Fruit fly (Drosophila melanogaster) whole organism, wandering third instar larva: ENCODE measurements around the gene CG42781.

Experiments used
- Abd-B ChIP-seq: fragments of >200 bp; optimal IDR thresholded peaks from 2 replicates; lab custom pipeline; 2017; ENCODE audit warnings: missing biosample characterization, missing genetic modification characterization
- CG32264 ChIP-seq: fragments of 200-800 bp; sonication (Bioruptor generic); optimal IDR thresholded peaks from 2 replicates; lab custom pipeline; 2016; ENCODE audit warnings: missing biosample characterization, missing genetic modification characterization
- CrebA ChIP-seq: fragments of 200-800 bp; sonication (Bioruptor generic); optimal IDR thresholded peaks from 2 replicates; lab custom pipeline; 2016; ENCODE audit warnings: missing biosample characterization, mild to moderate bottlenecking, missing genetic modification characterization, borderline replicate concordance
- Dfd ChIP-seq: fragments of >200 bp; optimal IDR thresholded peaks from 2 replicates; lab custom pipeline; 2017; ENCODE audit warnings: missing biosample characterization, missing genetic modification characterization
- Dif ChIP-seq: fragments of 200-275, 200-300 bp; sonication (Bioruptor generic); optimal IDR thresholded peaks from 2 replicates; lab custom pipeline; 2018; ENCODE audit warnings: missing biosample characterization, missing genetic modification characterization; ENCODE audit not compliant: partially characterized antibody
- GATAd ChIP-seq: sonication (Bioruptor generic); optimal IDR thresholded peaks from 2 replicates; lab custom pipeline; 2016; ENCODE audit warnings: missing biosample characterization, missing genetic modification characterization
- HLH106 ChIP-seq: fragments of 200-800 bp; optimal IDR thresholded peaks from 3 replicates; lab custom pipeline; 2019; ENCODE audit warnings: missing biosample characterization, mild to moderate bottlenecking, missing genetic modification characterization, moderate library complexity
- Hnf4 ChIP-seq: fragments of 200-800 bp; sonication (Bioruptor generic); optimal IDR thresholded peaks from 2 replicates; lab custom pipeline; 2016; ENCODE audit warnings: missing biosample characterization, mild to moderate bottlenecking, missing genetic modification characterization
- Hr78 ChIP-seq: fragments of >200 bp; optimal IDR thresholded peaks from 2 replicates; lab custom pipeline; 2017; ENCODE audit warnings: missing biosample characterization, missing genetic modification characterization
- Mio ChIP-seq: sonication (Bioruptor generic); optimal IDR thresholded peaks from 2 replicates; lab custom pipeline; 2016; ENCODE audit warnings: missing biosample characterization, missing genetic modification characterization
- Myc ChIP-seq: fragments of >200 bp; optimal IDR thresholded peaks from 2 replicates; lab custom pipeline; 2017
- N ChIP-seq: fragments of >200 bp; optimal IDR thresholded peaks from 2 replicates; lab custom pipeline; 2018; ENCODE audit warnings: missing biosample characterization, missing external identifiers, missing genetic modification characterization
- OdsH ChIP-seq: fragments of 200-800 bp; sonication (Bioruptor generic); optimal IDR thresholded peaks from 2 replicates; lab custom pipeline; 2016; ENCODE audit warnings: missing biosample characterization, mild to moderate bottlenecking, missing genetic modification characterization
- Rel ChIP-seq, 2 experiments: fragments of 200-800 bp; sonication (Bioruptor generic) in 1 of 2; optimal IDR thresholded peaks; 2 replicates in 1 of 2; 3 replicates in 1 of 2; lab custom pipeline; 2016 to 2019; ENCODE audit warnings: mild to moderate bottlenecking in 2 of 2, missing biosample characterization in 2 of 2, missing genetic modification characterization in 2 of 2, moderate library complexity in 1 of 2
- Sp1 ChIP-seq: fragments of 200-800 bp; sonication (Bioruptor generic); optimal IDR thresholded peaks from 3 replicates; lab custom pipeline; 2019; ENCODE audit warnings: missing biosample characterization, mild to moderate bottlenecking, missing genetic modification characterization, moderate library complexity
- Vsx2 ChIP-seq: fragments of 200-300, 225-300 bp; sonication (Bioruptor generic); optimal IDR thresholded peaks from 2 replicates; lab custom pipeline; 2018; ENCODE audit warnings: missing biosample characterization, missing genetic modification characterization; ENCODE audit not compliant: partially characterized antibody
- br ChIP-seq: fragments of 200-800 bp; sonication (Bioruptor generic); optimal IDR thresholded peaks from 2 replicates; lab custom pipeline; 2016; ENCODE audit warnings: missing biosample characterization, missing genetic modification characterization
- brk ChIP-seq: fragments of 200-800 bp; sonication (Bioruptor generic); optimal IDR thresholded peaks from 2 replicates; lab custom pipeline; 2016; ENCODE audit warnings: missing biosample characterization, mild to moderate bottlenecking, missing genetic modification characterization
- dmrt93B ChIP-seq: fragments of 200-800 bp; sonication (Bioruptor generic); optimal IDR thresholded peaks from 2 replicates; lab custom pipeline; 2018; ENCODE audit warnings: missing biosample characterization, mild to moderate bottlenecking, missing genetic modification characterization
- dsf ChIP-seq: sonication (Bioruptor generic); optimal IDR thresholded peaks from 2 replicates; lab custom pipeline; 2016; ENCODE audit warnings: missing biosample characterization, missing genetic modification characterization, borderline replicate concordance
- ey ChIP-seq: fragments of 200-800 bp; sonication (Bioruptor generic); optimal IDR thresholded peaks from 2 replicates; lab custom pipeline; 2016; ENCODE audit warnings: missing biosample characterization, missing genetic modification characterization
- foxo ChIP-seq, 2 experiments: fragments of 200-800 bp; sonication (Bioruptor generic); optimal IDR thresholded peaks; 2 replicates in 1 of 2; 3 replicates in 1 of 2; lab custom pipeline; 2016 to 2017; ENCODE audit warnings: missing biosample characterization in 2 of 2, missing genetic modification characterization in 2 of 2
- fru ChIP-seq: fragments of 200-800 bp; sonication (Bioruptor generic); optimal IDR thresholded peaks from 3 replicates; lab custom pipeline; 2016; ENCODE audit warnings: missing biosample characterization, mild to moderate bottlenecking, missing genetic modification characterization
- h ChIP-seq: fragments of 200-800 bp; sonication (Bioruptor generic); optimal IDR thresholded peaks from 3 replicates; lab custom pipeline; 2016; ENCODE audit warnings: missing biosample characterization, mild to moderate bottlenecking, missing genetic modification characterization
- jim ChIP-seq: fragments of 175-275, 200-325 bp; sonication (Bioruptor generic); optimal IDR thresholded peaks from 2 replicates; lab custom pipeline; 2016; ENCODE audit warnings: missing biosample characterization, mild to moderate bottlenecking, missing genetic modification characterization
- lola ChIP-seq: fragments of >200 bp; optimal IDR thresholded peaks from 2 replicates; lab custom pipeline; 2017; ENCODE audit warnings: missing biosample characterization, missing genetic modification characterization
- pan ChIP-seq: fragments of >200 bp; optimal IDR thresholded peaks from 2 replicates; lab custom pipeline; 2017
- psq ChIP-seq: fragments of 200-800 bp; sonication (Bioruptor generic); optimal IDR thresholded peaks from 3 replicates; lab custom pipeline; 2017; ENCODE audit warnings: missing biosample characterization, mild to moderate bottlenecking, missing genetic modification characterization, moderate library complexity
- sage ChIP-seq: fragments of 200-800 bp; sonication (Bioruptor generic); optimal IDR thresholded peaks from 2 replicates; lab custom pipeline; 2016; ENCODE audit warnings: missing biosample characterization, mild to moderate bottlenecking, missing genetic modification characterization
- sv ChIP-seq: fragments of 200-800 bp; sonication (Bioruptor generic); optimal IDR thresholded peaks from 3 replicates; lab custom pipeline; 2016; ENCODE audit warnings: missing biosample characterization, missing genetic modification characterization
- tai ChIP-seq: sonication (Bioruptor generic); optimal IDR thresholded peaks from 2 replicates; lab custom pipeline; 2016; ENCODE audit warnings: missing biosample characterization, missing genetic modification characterization
- usp ChIP-seq: fragments of >200 bp; optimal IDR thresholded peaks from 2 replicates; lab custom pipeline; 2017; ENCODE audit warnings: missing biosample characterization, missing genetic modification characterization
- woc ChIP-seq: sonication (Bioruptor generic); optimal IDR thresholded peaks from 2 replicates; lab custom pipeline; 2016; ENCODE audit warnings: missing biosample characterization, mild to moderate bottlenecking, missing genetic modification characterization

CG42781 gene

DNA sequence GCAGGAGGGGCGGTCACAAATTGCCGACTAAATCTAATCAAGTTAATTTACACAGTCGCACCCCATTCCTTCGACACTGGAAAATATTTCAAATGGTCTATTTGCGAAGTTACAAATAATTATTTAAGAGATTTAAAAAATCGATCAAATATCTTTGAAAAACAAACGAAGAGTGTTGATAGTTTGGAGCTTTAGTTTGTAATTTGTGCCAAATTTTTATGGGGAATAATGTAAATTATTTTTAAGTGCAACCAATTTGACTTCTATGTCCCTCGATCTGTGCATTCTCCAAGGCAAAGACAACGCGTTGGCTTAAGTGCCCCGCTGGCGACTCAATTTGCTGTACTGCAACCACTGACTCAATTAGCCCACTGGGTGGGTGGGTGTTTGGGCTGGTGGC is 35.1 kb upstream of the CG42781 start:
- no peak for TF ChIP-seq jim (GFP tag; lab: Kevin White, UChicago)
- TF ChIP-seq Mio (GFP tag; lab: Kevin White, UChicago), result no peak
- TF ChIP-seq sv (GFP tag; lab: Kevin White, UChicago), result no peak
- TF ChIP-seq OdsH (GFP tag; lab: Kevin White, UChicago), result no peak
- TF ChIP-seq psq (GFP tag; lab: Kevin White, UChicago), result no peak
- TF ChIP-seq dsf (GFP tag; lab: Kevin White, UChicago), result no peak
- no peak for TF ChIP-seq Hr78
- no peak for TF ChIP-seq CrebA (GFP tag; lab: Kevin White, UChicago)
- TF ChIP-seq foxo (GFP tag; optimal IDR thresholded peaks at IDR 0.05; lab: Kevin White, UChicago), result no peak
- TF ChIP-seq HLH106 (tag; lab: Kevin White, UChicago), result no peak
- TF ChIP-seq GATAd (GFP tag; lab: Kevin White, UChicago), result no peak
- no peak for TF ChIP-seq ey (GFP tag; lab: Kevin White, UChicago)
- no peak for TF ChIP-seq Myc (lab: Kevin White, UChicago)
- TF ChIP-seq Dfd, result no peak
- TF ChIP-seq dmrt93B (GFP tag; lab: Kevin White, UChicago), result no peak
- no peak for TF ChIP-seq Sp1 (GFP tag; lab: Kevin White, UChicago)
- TF ChIP-seq pan (lab: Kevin White, UChicago), result no peak
- no peak for TF ChIP-seq woc (GFP tag; lab: Kevin White, UChicago)
- no peak for TF ChIP-seq usp (GFP tag; lab: Kevin White, UChicago)

DNA sequence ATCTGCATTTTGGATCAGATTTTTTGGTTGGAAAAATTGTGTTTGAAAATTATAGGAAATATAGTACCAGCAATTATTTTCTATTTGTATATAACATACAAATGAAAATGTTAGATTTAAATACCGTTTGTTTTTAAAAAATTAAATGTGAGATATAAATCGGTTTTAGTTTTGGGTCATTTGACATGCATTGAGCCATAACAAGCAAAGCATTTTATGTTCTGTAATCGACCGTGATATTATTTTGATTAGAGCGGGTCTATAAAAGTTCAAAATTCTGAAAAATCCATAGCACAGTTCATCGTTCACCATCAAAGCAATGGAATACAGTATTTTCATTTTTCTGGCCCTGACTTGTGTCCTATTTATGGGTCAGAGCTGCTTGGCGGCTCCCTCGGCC is 34.2 kb upstream of the CG42781 start, which contains the start of gene CG34337:
Gene CG34337 (plus strand): TSS at position 301 of the 400 bp plus-strand sequence.
- no peak for TF ChIP-seq Hr78
- no peak for TF ChIP-seq Abd-B (GFP tag; lab: Kevin White, UChicago)
- TF ChIP-seq ey (GFP tag; lab: Kevin White, UChicago), result no peak
- TF ChIP-seq dmrt93B (GFP tag; lab: Kevin White, UChicago), result no peak
- no peak for TF ChIP-seq Rel (GFP tag; optimal IDR thresholded peaks at IDR 0.05; lab: Kevin White, UChicago)
- no peak for TF ChIP-seq Rel (tag; optimal IDR thresholded peaks at IDR 0.05; lab: Kevin White, UChicago)
- no peak for TF ChIP-seq tai
- TF ChIP-seq lola (GFP tag; lab: Kevin White, UChicago), result no peak
- TF ChIP-seq Dif (GFP tag; lab: Kevin White, UChicago), result no peak
- TF ChIP-seq CG32264 (GFP tag; lab: Kevin White, UChicago), result no peak
- no peak for TF ChIP-seq h
- no peak for TF ChIP-seq Sp1 (GFP tag; lab: Kevin White, UChicago)
- TF ChIP-seq br (GFP tag; lab: Kevin White, UChicago), result no peak
- no peak for TF ChIP-seq jim (GFP tag; lab: Kevin White, UChicago)

DNA sequence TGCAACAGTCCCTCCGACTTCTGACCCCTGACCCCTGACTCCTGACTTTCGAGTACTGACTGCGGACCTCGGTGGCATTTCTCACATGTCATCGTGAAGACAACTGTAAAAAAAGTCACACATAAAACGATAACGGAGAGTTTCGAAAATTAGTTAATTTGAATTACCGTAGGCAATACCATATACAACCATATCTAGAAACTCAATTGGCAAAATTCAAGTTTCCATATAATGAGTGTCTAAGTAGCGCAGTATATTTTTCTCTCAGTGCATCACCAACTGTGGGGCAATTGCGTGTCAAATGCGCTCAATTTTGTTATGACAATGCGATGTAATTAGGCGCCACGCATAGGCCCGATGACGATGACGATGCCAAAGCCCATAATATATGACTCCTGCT is 32.2 kb upstream of the CG42781 start:
- TF ChIP-seq Dfd (no peak), sage (GFP tag; lab: Kevin White, UChicago) (no peak), fru (no peak), dmrt93B (GFP tag; lab: Kevin White, UChicago) (no peak), Hnf4 (GFP tag; lab: Kevin White, UChicago) (no peak), CG32264 (GFP tag; lab: Kevin White, UChicago) (no peak), ey (GFP tag; lab: Kevin White, UChicago) (no peak), brk (no peak), Sp1 (GFP tag; lab: Kevin White, UChicago) (no peak), GATAd (GFP tag; lab: Kevin White, UChicago) (no peak), h (no peak), sv (GFP tag; lab: Kevin White, UChicago) (no peak), woc (GFP tag; lab: Kevin White, UChicago) (no peak)

DNA sequence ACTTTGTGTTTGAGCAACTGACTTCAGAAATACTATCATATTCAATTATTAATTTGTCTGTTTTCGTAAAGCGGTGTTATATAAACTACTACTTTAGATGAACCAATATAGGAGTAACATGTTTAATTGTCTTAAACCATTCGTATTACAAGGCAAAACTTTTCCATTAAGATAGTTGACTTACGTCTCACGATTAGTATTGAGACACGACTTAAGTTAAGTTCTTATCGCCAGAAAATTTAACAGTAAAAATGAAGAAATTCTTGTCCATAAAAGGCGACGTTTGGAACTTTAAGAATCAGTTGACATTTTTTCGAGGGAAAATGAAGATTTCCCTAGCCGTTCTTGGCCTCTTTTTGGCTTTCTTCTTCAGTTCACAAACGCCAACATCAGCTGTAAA is 30.8 kb upstream of the CG42781 start, which contains the start of gene CG42705:
Gene CG42705 (plus strand): TSS at position 301 of the 400 bp plus-strand sequence.
- no peak for TF ChIP-seq psq (GFP tag; lab: Kevin White, UChicago)
- TF ChIP-seq usp (GFP tag; lab: Kevin White, UChicago), result no peak
- no peak for TF ChIP-seq dmrt93B (GFP tag; lab: Kevin White, UChicago)
- no peak for TF ChIP-seq woc (GFP tag; lab: Kevin White, UChicago)
- no peak for TF ChIP-seq Sp1 (GFP tag; lab: Kevin White, UChicago)
- no peak for TF ChIP-seq Abd-B (GFP tag; lab: Kevin White, UChicago)
- no peak for TF ChIP-seq Hnf4 (GFP tag; lab: Kevin White, UChicago)
- no peak for TF ChIP-seq br (GFP tag; lab: Kevin White, UChicago)
- no peak for TF ChIP-seq Myc (lab: Kevin White, UChicago)
- no peak for TF ChIP-seq Mio (GFP tag; lab: Kevin White, UChicago)
- TF ChIP-seq Dif (GFP tag; lab: Kevin White, UChicago), result no peak
- no peak for TF ChIP-seq Vsx2
- no peak for TF ChIP-seq fru
- TF ChIP-seq Hr78, result no peak
- TF ChIP-seq Rel (GFP tag; optimal IDR thresholded peaks at IDR 0.05; lab: Kevin White, UChicago), result no peak
- no peak for TF ChIP-seq Rel (tag; optimal IDR thresholded peaks at IDR 0.05; lab: Kevin White, UChicago)
- no peak for TF ChIP-seq lola (GFP tag; lab: Kevin White, UChicago)
- no peak for TF ChIP-seq N
- no peak for TF ChIP-seq tai
- no peak for TF ChIP-seq sv (GFP tag; lab: Kevin White, UChicago)
- TF ChIP-seq sage (GFP tag; lab: Kevin White, UChicago), result no peak
- TF ChIP-seq, all 38 proteins: peak for 0
